Worm (Caenorhabditis elegans) whole organism, mixed stage, embryonic: ENCODE data around the gene cdc-48.1.

ENCODE experiments used
- snpc-4 ChIP-seq: fragments of 150-350 bp; optimal IDR thresholded peaks from 2 replicates; lab custom pipeline; 2014; ENCODE audit warnings: missing biosample characterization, missing genetic modification characterization
- unc-120 ChIP-seq: sonication (generic microtip); optimal IDR thresholded peaks from 2 replicates; lab custom pipeline; 2017; ENCODE audit warnings: missing genetic modification characterization, missing compliant biosample characterization; ENCODE audit not compliant: poor library complexity, severe bottlenecking

DNA sequence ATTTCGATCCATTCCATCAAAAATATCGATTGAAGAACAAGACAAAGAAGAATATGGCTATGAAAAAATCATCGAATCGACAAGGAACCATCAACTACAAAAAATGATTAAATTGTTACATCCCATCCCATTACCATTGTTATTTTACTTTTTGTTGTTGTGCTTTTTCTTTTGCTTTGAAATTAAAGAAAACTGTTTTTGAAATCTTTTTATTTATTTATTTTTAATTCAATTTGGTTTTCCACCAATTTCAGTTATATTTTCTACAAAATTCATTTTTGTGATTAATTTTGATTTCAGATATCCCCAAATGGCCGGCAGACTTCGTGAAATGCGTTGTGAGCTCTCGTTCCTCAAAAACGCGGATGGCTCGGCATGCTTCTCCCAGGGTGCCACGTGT, 29.2 kb upstream of the cdc-48.1 start, which contains the start of gene crn-5:
- TF ChIP-seq unc-120 (no peak), snpc-4 (tag; lab: Kevin White, UChicago) (no peak)
